Worm (Caenorhabditis elegans): ENCODE measurements around the gene nhr-162.

Gene nhr-162

ce11 chrV:6991771-6992170 is at the start of gene nhr-162:
Gene nhr-162 (minus strand): TSS chrV:6991871.
- TF ChIP-seq elt-3 (tag; optimal IDR thresholded peaks at IDR 0.05) (no peak), ceh-43 (GFP tag; optimal IDR thresholded peaks at IDR 0.05) (no peak), blmp-1 (tag; optimal IDR thresholded peaks at IDR 0.05) (no peak), unc-120 (tag; optimal IDR thresholded peaks at IDR 0.05; ENCODE audit: poor library complexity, severe bottlenecking) (no peak), mls-2 (tag; optimal IDR thresholded peaks at IDR 0.05) (no peak), zip-8 (tag; optimal IDR thresholded peaks at IDR 0.05) (no peak), nhr-28 (tag; optimal IDR thresholded peaks at IDR 0.05) (no peak), lin-32 (GFP tag; optimal IDR thresholded peaks at IDR 0.05) (no peak), nhr-12 (tag; optimal IDR thresholded peaks at IDR 0.05) (no peak), lsy-2 (tag; optimal IDR thresholded peaks at IDR 0.05) (no peak), unc-62 (GFP tag; optimal IDR thresholded peaks at IDR 0.05) (no peak), nhr-76 (tag; optimal IDR thresholded peaks at IDR 0.05) (no peak), ham-2 (GFP tag; optimal IDR thresholded peaks at IDR 0.05) (no peak), sem-2 (GFP tag; optimal IDR thresholded peaks at IDR 0.05) (no peak), M03D4.4 (tag; optimal IDR thresholded peaks at IDR 0.05) (no peak), mab-5 (tag; optimal IDR thresholded peaks at IDR 0.05) (no peak), ceh-83 (GFP tag; optimal IDR thresholded peaks at IDR 0.05) (no peak), ces-1 (GFP tag; optimal IDR thresholded peaks at IDR 0.05) (no peak)

ce11 chrV:7036475-7036874 is 44.8 kb upstream of the nhr-162 start, which contains the start of gene twk-11:
Gene twk-11 (minus strand): TSS chrV:7036575.
- TF ChIP-seq pha-4 (tag; optimal IDR thresholded peaks at IDR 0.05), result peak; percentile 20
- no peak for TF ChIP-seq elt-1 (tag; optimal IDR thresholded peaks at IDR 0.05; ENCODE audit: borderline replicate concordance, insufficient read depth)

DNA sequence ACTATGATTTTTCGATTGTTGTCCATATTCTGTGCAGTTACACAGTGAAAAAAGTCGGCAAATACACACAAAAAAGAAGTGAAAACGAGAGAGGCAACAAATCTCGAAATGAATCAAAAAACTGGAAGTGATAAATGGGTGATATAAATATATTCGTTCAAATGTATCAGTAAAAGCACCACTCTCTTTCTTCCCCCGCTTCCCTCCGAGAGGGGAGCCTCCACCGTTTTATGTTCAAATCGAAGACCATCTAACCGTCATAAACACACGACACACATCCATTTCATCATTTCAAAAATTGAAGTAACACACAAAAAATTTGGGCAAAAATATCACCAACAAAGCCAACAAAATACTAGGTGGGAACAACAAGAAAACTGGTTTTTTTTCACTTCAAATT is 35.4 kb upstream of the nhr-162 start, which contains the start of gene F20A1.6:
Gene F20A1.6 (minus strand): TSS at position 101 of the 400 bp plus-strand sequence.
- no peak for TF ChIP-seq blmp-1 (tag; optimal IDR thresholded peaks at IDR 0.05)
- no peak for TF ChIP-seq zip-8 (tag; optimal IDR thresholded peaks at IDR 0.05)
- no peak for TF ChIP-seq unc-39 (tag; optimal IDR thresholded peaks at IDR 0.05)
- TF ChIP-seq snpc-4 (tag; optimal IDR thresholded peaks at IDR 0.05), result no peak
- no peak for TF ChIP-seq nhr-237 (tag; optimal IDR thresholded peaks at IDR 0.05)
- no peak for TF ChIP-seq nhr-12 (tag; optimal IDR thresholded peaks at IDR 0.05)
- TF ChIP-seq ces-1 (GFP tag; optimal IDR thresholded peaks at IDR 0.05), result no peak
- no peak for TF ChIP-seq drap-1 (GFP tag; optimal IDR thresholded peaks at IDR 0.05)
- TF ChIP-seq ceh-39 (tag; optimal IDR thresholded peaks at IDR 0.05), result no peak
- TF ChIP-seq nhr-2 (tag; optimal IDR thresholded peaks at IDR 0.05), result no peak

DNA sequence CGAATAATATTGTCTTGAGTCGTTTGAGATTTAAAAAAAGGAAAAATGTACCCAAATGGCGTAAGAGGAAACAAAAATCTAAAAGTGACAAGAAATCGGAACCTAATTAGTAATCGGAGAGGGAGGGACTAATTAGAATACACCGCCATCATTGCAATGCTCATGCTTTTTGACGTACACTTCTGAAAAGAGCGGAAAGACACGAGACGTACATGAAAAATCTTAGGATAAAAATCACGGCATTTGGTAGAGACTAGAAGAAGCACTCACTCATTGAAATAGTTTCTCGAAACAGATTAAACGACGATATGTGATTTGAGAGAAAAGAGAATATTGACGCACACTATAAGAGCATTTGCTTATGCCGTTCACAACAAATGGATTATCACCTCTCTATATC is 31.3 kb upstream of the nhr-162 start:
- TF ChIP-seq ham-2 (GFP tag; optimal IDR thresholded peaks at IDR 0.05) (no peak), bed-3 (GFP tag; optimal IDR thresholded peaks at IDR 0.05) (no peak), sptf-1 (tag; optimal IDR thresholded peaks at IDR 0.05) (no peak), blmp-1 (tag; optimal IDR thresholded peaks at IDR 0.05) (no peak), drap-1 (GFP tag; optimal IDR thresholded peaks at IDR 0.05) (no peak), mep-1 (tag; optimal IDR thresholded peaks at IDR 0.05) (no peak)

DNA sequence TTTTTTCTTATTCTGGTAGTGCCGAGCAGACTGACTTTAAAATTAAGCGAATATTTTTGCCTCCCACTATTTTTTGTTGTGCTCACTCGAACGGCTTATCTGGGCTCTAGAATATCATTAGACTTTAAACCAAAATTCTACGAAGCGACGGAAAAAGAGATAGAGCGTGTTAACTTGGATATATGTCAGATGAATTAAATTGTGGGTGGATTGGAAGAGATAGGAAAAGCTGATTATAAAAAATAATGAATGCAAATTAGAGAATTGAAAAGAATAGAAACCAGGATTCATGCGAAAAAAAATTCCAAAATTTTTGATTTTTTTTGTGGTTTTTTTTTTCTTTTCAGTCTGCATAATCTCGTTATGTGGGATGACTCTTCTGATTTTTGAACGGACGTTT is 30.1 kb upstream of the nhr-162 start, which contains the start of gene F20A1.4:
Gene F20A1.4 (minus strand): TSS at position 101 of the 400 bp plus-strand sequence.
- TF ChIP-seq ces-1 (GFP tag; optimal IDR thresholded peaks at IDR 0.05) (no peak), nhr-28 (tag; optimal IDR thresholded peaks at IDR 0.05) (no peak), bed-3 (GFP tag; optimal IDR thresholded peaks at IDR 0.05) (no peak), mab-5 (tag; optimal IDR thresholded peaks at IDR 0.05) (no peak), zip-8 (tag; optimal IDR thresholded peaks at IDR 0.05) (no peak), ceh-39 (tag; optimal IDR thresholded peaks at IDR 0.05) (no peak), unc-39 (tag; optimal IDR thresholded peaks at IDR 0.05) (no peak)

- no peak for TF ChIP-seq cnd-1 (tag; optimal IDR thresholded peaks at IDR 0.05)
- TF ChIP-seq mls-2 (tag; optimal IDR thresholded peaks at IDR 0.05), result no peak
- TF ChIP-seq ztf-11 (tag; optimal IDR thresholded peaks at IDR 0.05), result no peak
- TF ChIP-seq M03D4.4 (tag; optimal IDR thresholded peaks at IDR 0.05), result no peak
- TF ChIP-seq lin-32 (GFP tag; optimal IDR thresholded peaks at IDR 0.05), result no peak
- TF ChIP-seq mab-5 (tag; optimal IDR thresholded peaks at IDR 0.05), result no peak
Observed at ce11 chrV:7017059-7017458, 25.4 kb upstream of the nhr-162 start, which contains the start of gene srsx-32. Gene srsx-32 (plus strand): TSS chrV:7017359.

Measured in whole organism, mixed stage, embryonic.